Fruit fly (Drosophila melanogaster): ENCODE results near the gene Plp.

Gene Plp

dm6 chr3L:15072149-15072548 is 22.4 kb downstream of the Plp start (continued):
- TF ChIP-seq z (GFP tag; IDR thresholded peaks at IDR 0.05): peak; percentile 69; the same call in 1 of the 3 replicates
- no peak for TF ChIP-seq CG8281 (tag; optimal IDR thresholded peaks at IDR 0.05)
- TF ChIP-seq ato (GFP tag; IDR thresholded peaks at IDR 0.05; ENCODE audit: partially characterized antibody): 0 out of 2 replicates have a peak, but pooled peaks have one; percentile 46
- no peak for TF ChIP-seq Hey (tag; optimal IDR thresholded peaks at IDR 0.05)
- TF ChIP-seq CG9817 (tag; optimal IDR thresholded peaks at IDR 0.05): no peak
- no peak for TF ChIP-seq Oli (tag; optimal IDR thresholded peaks at IDR 0.05)
- TF ChIP-seq ERR (GFP tag; optimal IDR thresholded peaks at IDR 0.05): no peak
- no peak for TF ChIP-seq ATbp (GFP tag; optimal IDR thresholded peaks at IDR 0.05)
- TF ChIP-seq CG18262 (tag; optimal IDR thresholded peaks at IDR 0.05): no peak
- TF ChIP-seq CG16815 (GFP tag; optimal IDR thresholded peaks at IDR 0.05): no peak
- TF ChIP-seq sima (GFP tag; optimal IDR thresholded peaks at IDR 0.05): no peak
- no peak for TF ChIP-seq CG30431 (GFP tag; optimal IDR thresholded peaks at IDR 0.05)
- TF ChIP-seq CG7786 (GFP tag; optimal IDR thresholded peaks at IDR 0.05): no peak
- no peak for TF ChIP-seq gro (GFP tag; optimal IDR thresholded peaks at IDR 0.05)
- no peak for TF ChIP-seq Bteb2 (GFP tag; optimal IDR thresholded peaks at IDR 0.05)
- no peak for TF ChIP-seq CG4854 (GFP tag; optimal IDR thresholded peaks at IDR 0.05)
- no peak for TF ChIP-seq btn (GFP tag; optimal IDR thresholded peaks at IDR 0.05)
- TF ChIP-seq hbn (GFP tag; IDR thresholded peaks at IDR 0.05; ENCODE audit: partially characterized antibody): no peak
- no peak for TF ChIP-seq zen (tag; optimal IDR thresholded peaks at IDR 0.05)
- no peak for TF ChIP-seq Aef1 (GFP tag; IDR thresholded peaks at IDR 0.05)
- TF ChIP-seq ro (GFP tag; IDR thresholded peaks at IDR 0.05): no peak
- TF ChIP-seq CG15479 (GFP tag; optimal IDR thresholded peaks at IDR 0.05): no peak
- TF ChIP-seq Xbp1 (GFP tag; optimal IDR thresholded peaks at IDR 0.05): no peak
- no peak for TF ChIP-seq CG31441 (GFP tag; IDR thresholded peaks at IDR 0.05)
- no peak for TF ChIP-seq CG4328 (GFP tag; optimal IDR thresholded peaks at IDR 0.05)
- no peak for TF ChIP-seq tap (tag; optimal IDR thresholded peaks at IDR 0.05)
- no peak for TF ChIP-seq Hmr (GFP tag; optimal IDR thresholded peaks at IDR 0.05)
- TF ChIP-seq E2f2 (GFP tag; IDR thresholded peaks at IDR 0.05): peak; percentile 42; the same call in 1 of the 2 replicates
- no peak for TF ChIP-seq sens-2 (GFP tag; IDR thresholded peaks at IDR 0.05)
- no peak for TF ChIP-seq grau (tag; optimal IDR thresholded peaks at IDR 0.05)
- TF ChIP-seq CG4617 (GFP tag; optimal IDR thresholded peaks at IDR 0.05; ENCODE audit: borderline replicate concordance): no peak
- TF ChIP-seq CG11560 (tag; IDR thresholded peaks at IDR 0.05): no peak
- peak; percentile 97 for TF ChIP-seq Myb (GFP tag; optimal IDR thresholded peaks at IDR 0.05)
- no peak for TF ChIP-seq mam (GFP tag; optimal IDR thresholded peaks at IDR 0.05)
- TF ChIP-seq p53 (GFP tag; optimal IDR thresholded peaks at IDR 0.05): no peak
- TF ChIP-seq CG10431 (GFP tag; optimal IDR thresholded peaks at IDR 0.05): no peak
- no peak for TF ChIP-seq Antp (GFP tag; optimal IDR thresholded peaks at IDR 0.05)
- TF ChIP-seq CG11696 (GFP tag; IDR thresholded peaks at IDR 0.05): no peak
- TF ChIP-seq CG13287 (GFP tag; IDR thresholded peaks at IDR 0.05; ENCODE audit: partially characterized antibody): peak; percentile 42
- 0 out of 3 replicates have a peak, but pooled peaks have one; percentile 41 for TF ChIP-seq ci (GFP tag; IDR thresholded peaks at IDR 0.05)
- no peak for TF ChIP-seq CG15011 (GFP tag; optimal IDR thresholded peaks at IDR 0.05)
- no peak for TF ChIP-seq CG5180 (GFP tag; optimal IDR thresholded peaks at IDR 0.05)
- TF ChIP-seq Ets65A (GFP tag): no peak
- TF ChIP-seq unc-4 (GFP tag; IDR thresholded peaks at IDR 0.05; ENCODE audit: partially characterized antibody): no peak
- 0 out of 2 replicates have a peak, but pooled peaks have one; percentile 10 for TF ChIP-seq CG32532 (GFP tag; IDR thresholded peaks at IDR 0.05)
- TF ChIP-seq CG18764 (GFP tag; optimal IDR thresholded peaks at IDR 0.05): no peak
- TF ChIP-seq HLH3B (GFP tag; IDR thresholded peaks at IDR 0.05): no peak
- TF ChIP-seq gsb-n (tag; optimal IDR thresholded peaks at IDR 0.05): no peak
- TF ChIP-seq CG13424 (tag; optimal IDR thresholded peaks at IDR 0.05): no peak
- no peak for TF ChIP-seq HmgZ (tag; optimal IDR thresholded peaks at IDR 0.05)
- TF ChIP-seq CG2889 (GFP tag; IDR thresholded peaks at IDR 0.05): no peak
- TF ChIP-seq CG13894 (tag; optimal IDR thresholded peaks at IDR 0.05): no peak

Data from whole organism, embryonic.